Fruit fly (Drosophila melanogaster) whole organism, wandering third instar larva: ENCODE data around the gene Slc45-1.

Experiments
- Abd-B ChIP-seq: fragments of >200 bp; optimal IDR thresholded peaks from 2 replicates; lab custom pipeline; 2017; ENCODE audit warnings: missing biosample characterization, missing genetic modification characterization
- br ChIP-seq: fragments of 200-800 bp; sonication (Bioruptor generic); optimal IDR thresholded peaks from 2 replicates; lab custom pipeline; 2016; ENCODE audit warnings: missing biosample characterization, missing genetic modification characterization
- pan ChIP-seq: fragments of >200 bp; optimal IDR thresholded peaks from 2 replicates; lab custom pipeline; 2017
- rgr ChIP-seq: fragments of 200-800 bp; sonication (Bioruptor generic); optimal IDR thresholded peaks from 3 replicates; lab custom pipeline; 2016; ENCODE audit warnings: missing biosample characterization, mild to moderate bottlenecking, missing genetic modification characterization
- woc ChIP-seq: sonication (Bioruptor generic); optimal IDR thresholded peaks from 2 replicates; lab custom pipeline; 2016; ENCODE audit warnings: missing biosample characterization, mild to moderate bottlenecking, missing genetic modification characterization

- TF ChIP-seq Abd-B (GFP tag; lab: Kevin White, UChicago) (no peak), br (no peak), woc (no peak), pan (lab: Kevin White, UChicago) (no peak), rgr (GFP tag; lab: Kevin White, UChicago) (no peak)
These were observed 27.9 kb upstream of the Slc45-1 start, which contains the start of gene CG4483 for dm6 chr3L:9236548-9236947.
